Fruit fly (Drosophila melanogaster) whole organism, embryonic: Measurements from ENCODE around the gene msn.

Experiments
- Bdp1 ChIP-seq: fragments of 200-800 bp; sonication (Bioruptor generic); optimal IDR thresholded peaks from 3 replicates; lab custom pipeline; 2016; ENCODE audit warnings: missing biosample characterization, missing genetic modification characterization
- CG10979 ChIP-seq: fragments of 200-800 bp; sonication (Bioruptor generic); optimal IDR thresholded peaks from 2 replicates; lab custom pipeline; 2018; ENCODE audit warnings: missing biosample characterization, mild to moderate bottlenecking, missing genetic modification characterization, moderate library complexity
- CG12104 ChIP-seq: fragments of 200-800 bp; sonication (Bioruptor generic); optimal IDR thresholded peaks from 3 replicates; lab custom pipeline; 2016; ENCODE audit warnings: missing biosample characterization, missing genetic modification characterization
- CG13123 ChIP-seq: fragments of 200-800 bp; sonication (Bioruptor generic); optimal IDR thresholded peaks from 2 replicates; lab custom pipeline; 2016; ENCODE audit warnings: missing biosample characterization, missing genetic modification characterization
- CG13775 ChIP-seq: fragments of 200-800 bp; sonication (Bioruptor generic); optimal IDR thresholded peaks from 3 replicates; lab custom pipeline; 2017; ENCODE audit warnings: missing biosample characterization, mild to moderate bottlenecking, missing genetic modification characterization
- CG14965 ChIP-seq: fragments of 200-800 bp; sonication (Bioruptor generic); optimal IDR thresholded peaks from 2 replicates; lab custom pipeline; 2016; ENCODE audit warnings: missing biosample characterization, missing genetic modification characterization, borderline replicate concordance
- CG16813 ChIP-seq: fragments of 200-800 bp; sonication (Bioruptor generic); IDR thresholded peaks from 3 replicates; pipeline ENCODE4 v1.3.6; 2022; ENCODE audit warnings: missing biosample characterization, missing genetic modification characterization; ENCODE audit not compliant: partially characterized antibody
- CG17385 ChIP-seq: fragments of 200-800 bp; sonication (Bioruptor generic); optimal IDR thresholded peaks from 3 replicates; lab custom pipeline; 2018; ENCODE audit warnings: missing biosample characterization, mild to moderate bottlenecking, missing genetic modification characterization
- CG2678 ChIP-seq: fragments of 200-800 bp; sonication (Bioruptor generic); optimal IDR thresholded peaks from 3 replicates; lab custom pipeline; 2019; ENCODE audit warnings: missing biosample characterization, mild to moderate bottlenecking, missing genetic modification characterization, moderate library complexity
- CG30431 ChIP-seq: fragments of 200-800 bp; sonication (Bioruptor generic); optimal IDR thresholded peaks from 2 replicates; lab custom pipeline; 2017; ENCODE audit warnings: missing biosample characterization, missing genetic modification characterization
- CG31224 ChIP-seq: fragments of 200-800 bp; sonication (Bioruptor generic); IDR thresholded peaks from 2 replicates; pipeline ENCODE4 v1.3.6; 2022; ENCODE audit warnings: missing biosample characterization, missing genetic modification characterization
- CG31365 ChIP-seq: fragments of 200-800 bp; sonication (Bioruptor generic); optimal IDR thresholded peaks from 2 replicates; lab custom pipeline; 2018; ENCODE audit warnings: missing biosample characterization, mild to moderate bottlenecking, missing genetic modification characterization
- CG31441 ChIP-seq: fragments of 200-800 bp; sonication (Bioruptor generic); IDR thresholded peaks from 2 replicates; pipeline ENCODE4 v1.3.6; 2022; ENCODE audit warnings: missing biosample characterization, missing genetic modification characterization
- CG34422 ChIP-seq: fragments of 200-800 bp; sonication (Bioruptor generic); IDR thresholded peaks from 3 replicates; pipeline ENCODE4 v1.3.6; 2022; ENCODE audit warnings: missing biosample characterization, missing genetic modification characterization
- CG3847 ChIP-seq: fragments of 200-800 bp; sonication (Bioruptor generic); IDR thresholded peaks from 2 replicates; pipeline ENCODE4 v1.3.6; 2022; ENCODE audit warnings: missing biosample characterization, missing genetic modification characterization
- CG4360 ChIP-seq: fragments of 200-800 bp; sonication (Bioruptor generic); IDR thresholded peaks from 2 replicates; pipeline ENCODE4 v1.3.6; 2022; ENCODE audit warnings: missing biosample characterization, missing genetic modification characterization
- CG4707 ChIP-seq: fragments of 200-800 bp; sonication (Bioruptor generic); optimal IDR thresholded peaks from 2 replicates; lab custom pipeline; 2018; ENCODE audit warnings: missing biosample characterization, mild to moderate bottlenecking, missing genetic modification characterization, moderate library complexity
- CG9876 ChIP-seq: fragments of 200-800 bp; sonication (Bioruptor generic); optimal IDR thresholded peaks from 2 replicates; lab custom pipeline; 2016; ENCODE audit warnings: missing biosample characterization, missing genetic modification characterization
- Camta ChIP-seq: fragments of 200-800 bp; sonication (Bioruptor generic); optimal IDR thresholded peaks from 2 replicates; lab custom pipeline; 2016; ENCODE audit warnings: missing biosample characterization, missing genetic modification characterization
- Dip3 ChIP-seq: fragments of 200-800 bp; sonication (Bioruptor generic); optimal IDR thresholded peaks from 3 replicates; lab custom pipeline; 2016; ENCODE audit warnings: missing biosample characterization, missing genetic modification characterization
- Doc3 ChIP-seq: fragments of 200-800 bp; sonication (Bioruptor generic); IDR thresholded peaks from 3 replicates; pipeline ENCODE4 v1.3.6; 2022; ENCODE audit warnings: missing biosample characterization, missing genetic modification characterization; ENCODE audit not compliant: partially characterized antibody
- H2.0 ChIP-seq: fragments of 200-800 bp; sonication (Bioruptor generic); IDR thresholded peaks from 2 replicates; pipeline ENCODE4 v1.3.6; 2022; ENCODE audit warnings: missing biosample characterization, missing genetic modification characterization
- Hey ChIP-seq: fragments of 200-800 bp; sonication (Bioruptor generic); optimal IDR thresholded peaks from 3 replicates; lab custom pipeline; 2018; ENCODE audit warnings: missing biosample characterization, mild to moderate bottlenecking, missing genetic modification characterization
- Kr ChIP-seq: fragments of 200-800 bp; sonication (Bioruptor generic); optimal IDR thresholded peaks from 2 replicates; lab custom pipeline; 2017; ENCODE audit warnings: missing biosample characterization, mild to moderate bottlenecking, missing genetic modification characterization
- Lim3 ChIP-seq: fragments of 200-800 bp; sonication (Bioruptor generic); IDR thresholded peaks from 2 replicates; pipeline ENCODE4 v1.3.6; 2022; ENCODE audit warnings: missing biosample characterization, missing genetic modification characterization
- MBD-R2 ChIP-seq: fragments of 200-800 bp; sonication (Bioruptor generic); IDR thresholded peaks from 2 replicates; pipeline ENCODE4 v1.3.6; 2022; ENCODE audit warnings: missing biosample characterization, missing genetic modification characterization
- Mrtf ChIP-seq: fragments of 200-800 bp; sonication (Bioruptor generic); IDR thresholded peaks from 3 replicates; pipeline ENCODE4 v1.3.6; 2022; ENCODE audit warnings: missing biosample characterization, missing genetic modification characterization
- Rx ChIP-seq: fragments of 200-800 bp; sonication (Bioruptor generic); IDR thresholded peaks from 2 replicates; pipeline ENCODE4 v1.3.6; 2022; ENCODE audit warnings: missing biosample characterization, missing genetic modification characterization
- Ssrp ChIP-seq: fragments of 200-800 bp; sonication (Bioruptor generic); optimal IDR thresholded peaks from 2 replicates; lab custom pipeline; 2018; ENCODE audit warnings: missing biosample characterization, mild to moderate bottlenecking, missing genetic modification characterization, moderate library complexity
- YL-1 ChIP-seq: fragments of 200-800 bp; sonication (Bioruptor generic); optimal IDR thresholded peaks from 3 replicates; lab custom pipeline; 2017; ENCODE audit warnings: missing biosample characterization, mild to moderate bottlenecking, missing genetic modification characterization
- ara ChIP-seq: fragments of 200-800 bp; sonication (Bioruptor generic); IDR thresholded peaks from 2 replicates; pipeline ENCODE4 v1.3.6; 2022; ENCODE audit warnings: missing biosample characterization, missing genetic modification characterization
- bcd ChIP-seq: fragments of 200-800 bp; sonication (Bioruptor generic); optimal IDR thresholded peaks from 2 replicates; lab custom pipeline; 2017; ENCODE audit warnings: missing biosample characterization, mild to moderate bottlenecking, missing genetic modification characterization
- cas ChIP-seq: fragments of 200-800 bp; sonication (Bioruptor generic); IDR thresholded peaks from 2 replicates; pipeline ENCODE4 v1.3.6; 2022; ENCODE audit warnings: missing biosample characterization, missing genetic modification characterization
- fru ChIP-seq: fragments of >200 bp; optimal IDR thresholded peaks from 2 replicates; lab custom pipeline; 2017
- gem ChIP-seq: fragments of 200-800 bp; sonication (Bioruptor generic); optimal IDR thresholded peaks from 2 replicates; lab custom pipeline; 2019; ENCODE audit warnings: missing biosample characterization, mild to moderate bottlenecking, missing genetic modification characterization, moderate library complexity
- jing ChIP-seq: fragments of 200-800 bp; sonication (Bioruptor generic); optimal IDR thresholded peaks from 2 replicates; lab custom pipeline; 2018; ENCODE audit warnings: missing biosample characterization, mild to moderate bottlenecking, missing genetic modification characterization
- klu ChIP-seq: fragments of 200-800 bp; sonication (Bioruptor generic); IDR thresholded peaks from 2 replicates; pipeline ENCODE4 v1.3.6; 2022; ENCODE audit warnings: missing biosample characterization, missing genetic modification characterization
- lab ChIP-seq: fragments of 200-800 bp; sonication (Bioruptor generic); optimal IDR thresholded peaks from 3 replicates; lab custom pipeline; 2017; ENCODE audit warnings: missing biosample characterization, missing genetic modification characterization, mild to moderate bottlenecking, moderate library complexity, missing genetic modification reagents
- mirr ChIP-seq: fragments of 200-800 bp; sonication (Bioruptor generic); optimal IDR thresholded peaks from 3 replicates; lab custom pipeline; 2018; ENCODE audit warnings: missing biosample characterization, mild to moderate bottlenecking, missing genetic modification characterization
- odd ChIP-seq: fragments of 200-800 bp; sonication (Bioruptor generic); optimal IDR thresholded peaks from 2 replicates; lab custom pipeline; 2017; ENCODE audit warnings: missing biosample characterization, mild to moderate bottlenecking, missing genetic modification characterization
- pita ChIP-seq: fragments of 200-800 bp; sonication (Bioruptor generic); optimal IDR thresholded peaks from 2 replicates; lab custom pipeline; 2017; ENCODE audit warnings: missing biosample characterization, mild to moderate bottlenecking, missing genetic modification characterization
- salm ChIP-seq: fragments of 200-800 bp; sonication (Bioruptor generic); optimal IDR thresholded peaks from 2 replicates; lab custom pipeline; 2018; ENCODE audit warnings: missing biosample characterization, mild to moderate bottlenecking, missing genetic modification characterization
- seq ChIP-seq: fragments of 200-800 bp; sonication (Bioruptor generic); IDR thresholded peaks from 2 replicates; pipeline ENCODE4 v1.3.6; 2022; ENCODE audit warnings: missing biosample characterization, missing genetic modification characterization
- slp2 ChIP-seq: fragments of 200-800 bp; sonication (Bioruptor generic); optimal IDR thresholded peaks from 2 replicates; lab custom pipeline; 2016; ENCODE audit warnings: missing biosample characterization, missing genetic modification characterization
- ssp ChIP-seq: fragments of 200-800 bp; sonication (Bioruptor generic); IDR thresholded peaks from 2 replicates; pipeline ENCODE4 v1.3.6; 2022; ENCODE audit warnings: missing biosample characterization, missing genetic modification characterization
- stc ChIP-seq: fragments of 200-800 bp; sonication (Bioruptor generic); IDR thresholded peaks from 2 replicates; pipeline ENCODE4 v1.3.6; 2022; ENCODE audit warnings: missing biosample characterization, missing genetic modification characterization
- tin ChIP-seq: fragments of 200-800 bp; sonication (Bioruptor generic); optimal IDR thresholded peaks from 3 replicates; lab custom pipeline; 2016; ENCODE audit warnings: missing biosample characterization, missing genetic modification characterization
- usp ChIP-seq: fragments of >200 bp; optimal IDR thresholded peaks from 2 replicates; lab custom pipeline; 2017; ENCODE audit warnings: missing biosample characterization, missing genetic modification characterization
- vnd ChIP-seq: fragments of 200-800 bp; sonication (Bioruptor generic); IDR thresholded peaks from 3 replicates; pipeline ENCODE4 v1.3.6; 2022; ENCODE audit warnings: missing biosample characterization, missing genetic modification characterization; ENCODE audit not compliant: partially characterized antibody
- wor ChIP-seq: fragments of 200-800 bp; sonication (Bioruptor generic); IDR thresholded peaks from 2 replicates; pipeline ENCODE4 v1.3.6; 2022; ENCODE audit warnings: missing biosample characterization, missing genetic modification characterization

msn gene

DNA sequence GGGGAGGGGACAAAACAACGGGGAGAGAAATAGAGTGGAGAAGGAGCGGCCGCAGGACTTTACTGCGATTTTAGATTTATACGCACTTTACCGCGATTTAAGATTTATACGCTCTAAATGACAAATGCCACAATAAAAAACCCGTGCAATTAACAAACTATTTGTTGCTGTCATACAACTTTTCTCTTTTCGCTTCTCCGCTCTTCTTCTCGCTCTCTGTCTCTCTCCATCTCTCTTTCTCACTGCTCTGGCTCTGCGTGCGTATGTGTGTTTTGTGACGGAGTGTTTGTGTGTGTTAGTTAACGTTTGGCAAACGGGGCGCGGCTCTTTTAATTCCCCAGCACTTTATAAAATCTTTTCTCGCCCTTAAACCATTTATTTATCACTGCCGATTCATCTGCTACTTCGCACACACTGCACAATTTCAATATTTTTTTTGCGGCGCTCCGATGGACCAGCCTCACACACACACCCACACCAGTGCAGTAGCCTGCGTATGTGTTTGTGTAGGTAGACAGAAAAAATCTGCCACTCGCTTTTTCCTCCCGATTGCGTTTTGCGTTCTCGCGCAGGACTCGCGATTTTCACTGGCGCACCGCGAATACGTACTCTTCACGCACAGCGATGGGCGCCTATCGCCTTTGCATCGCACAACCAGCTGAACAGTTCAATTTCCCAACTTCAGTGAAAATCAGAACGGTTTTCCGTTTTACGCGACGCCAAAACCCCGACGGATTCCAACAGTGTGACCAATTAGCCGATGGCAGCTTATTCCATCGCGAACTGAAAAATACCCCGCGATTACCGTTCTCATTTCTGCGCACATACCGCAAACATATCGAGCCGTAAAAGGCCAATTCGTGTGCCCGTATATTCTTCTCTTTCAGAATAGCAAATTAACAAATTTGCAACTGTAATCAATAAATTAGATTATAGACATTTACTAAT lies at the start of gene msn (continued):
- no peak for TF ChIP-seq CG13775 (GFP tag; lab: Kevin White, UChicago)
- no peak for TF ChIP-seq gem (tag; lab: Kevin White, UChicago)
- no peak for TF ChIP-seq ara (GFP tag; lab: Robert Waterston, UW)
- no peak for TF ChIP-seq CG31441 (GFP tag; lab: Robert Waterston, UW)
- TF ChIP-seq Hey (tag; lab: Kevin White, UChicago) = no peak
- peak; percentile 36; the same call in 1 of the 2 replicates for TF ChIP-seq stc (GFP tag; lab: Robert Waterston, UW)
- peak; percentile 51 for TF ChIP-seq lab
- no peak for TF ChIP-seq CG13123 (GFP tag; lab: Kevin White, UChicago)
- TF ChIP-seq Ssrp (tag; lab: Kevin White, UChicago) = peak; percentile 8
- TF ChIP-seq CG31224 = peak; percentile 21; the same call in 1 of the 2 replicates
- TF ChIP-seq CG10979 (tag; lab: Kevin White, UChicago) = no peak
- peak; percentile 56 for TF ChIP-seq MBD-R2 (GFP tag; lab: Robert Waterston, UW)
- TF ChIP-seq Doc3 (GFP tag; lab: Robert Waterston, UW) = no peak
- TF ChIP-seq CG16813 (GFP tag; lab: Robert Waterston, UW) = peak; percentile 40; the same call in 1 of the 3 replicates
- TF ChIP-seq mirr = peak; percentile 55
- no peak for TF ChIP-seq CG4707 (GFP tag; lab: Kevin White, UChicago)
- no peak for TF ChIP-seq CG4360 (GFP tag; lab: Robert Waterston, UW)
- TF ChIP-seq CG2678 (tag; lab: Kevin White, UChicago) = peak; percentile 5
- no peak for TF ChIP-seq fru
- no peak for TF ChIP-seq Bdp1 (GFP tag; lab: Kevin White, UChicago)
- TF ChIP-seq klu (GFP tag; lab: Robert Waterston, UW) = no peak
- TF ChIP-seq Camta (GFP tag; lab: Kevin White, UChicago) = no peak
- TF ChIP-seq ssp (GFP tag; lab: Robert Waterston, UW) = peak; percentile 57
- TF ChIP-seq CG3847 (GFP tag; lab: Robert Waterston, UW) = peak; percentile 49
- no peak for TF ChIP-seq CG31365 (tag; lab: Kevin White, UChicago)
- no peak for TF ChIP-seq wor
- no peak for TF ChIP-seq salm (tag; lab: Kevin White, UChicago)
- no peak for TF ChIP-seq slp2 (GFP tag; lab: Kevin White, UChicago)
- no peak for TF ChIP-seq usp (GFP tag; lab: Kevin White, UChicago)
- TF ChIP-seq CG12104 (GFP tag; lab: Kevin White, UChicago) = no peak
- no peak for TF ChIP-seq Kr (GFP tag; lab: Kevin White, UChicago)
- TF ChIP-seq Rx (GFP tag; lab: Robert Waterston, UW) = no peak
- peak; percentile 23; the same call in 1 of the 2 replicates for TF ChIP-seq cas (GFP tag; lab: Robert Waterston, UW)
- TF ChIP-seq odd (GFP tag; lab: Kevin White, UChicago) = peak; percentile 60
- no peak; the same call in 1 of the 2 replicates for TF ChIP-seq seq (GFP tag; lab: Robert Waterston, UW)
- peak; percentile 22 for TF ChIP-seq CG17385 (GFP tag; lab: Kevin White, UChicago)
- TF ChIP-seq Mrtf (GFP tag; lab: Robert Waterston, UW) = no peak
- TF ChIP-seq bcd (GFP tag; lab: Kevin White, UChicago) = no peak
- TF ChIP-seq Lim3 (GFP tag; lab: Robert Waterston, UW) = no peak
- TF ChIP-seq H2.0 (GFP tag; lab: Robert Waterston, UW) = no peak
- no peak for TF ChIP-seq jing (GFP tag; lab: Kevin White, UChicago)
- no peak for TF ChIP-seq CG30431
- peak; percentile 89 for TF ChIP-seq YL-1
- TF ChIP-seq pita (GFP tag; lab: Kevin White, UChicago) = no peak
- no peak for TF ChIP-seq CG9876
- peak; percentile 88; the same call in 2 of the 3 replicates for TF ChIP-seq CG34422 (GFP tag; lab: Robert Waterston, UW)
- TF ChIP-seq vnd (GFP tag; lab: Robert Waterston, UW) = no peak
- TF ChIP-seq tin (GFP tag; lab: Kevin White, UChicago) = no peak
- no peak for TF ChIP-seq CG14965 (GFP tag; lab: Kevin White, UChicago)
- TF ChIP-seq Dip3 (GFP tag; lab: Kevin White, UChicago) = peak; percentile 4
